Worm (Caenorhabditis elegans): ENCODE results near the gene mrpl-21.

mrpl-21 gene

DNA sequence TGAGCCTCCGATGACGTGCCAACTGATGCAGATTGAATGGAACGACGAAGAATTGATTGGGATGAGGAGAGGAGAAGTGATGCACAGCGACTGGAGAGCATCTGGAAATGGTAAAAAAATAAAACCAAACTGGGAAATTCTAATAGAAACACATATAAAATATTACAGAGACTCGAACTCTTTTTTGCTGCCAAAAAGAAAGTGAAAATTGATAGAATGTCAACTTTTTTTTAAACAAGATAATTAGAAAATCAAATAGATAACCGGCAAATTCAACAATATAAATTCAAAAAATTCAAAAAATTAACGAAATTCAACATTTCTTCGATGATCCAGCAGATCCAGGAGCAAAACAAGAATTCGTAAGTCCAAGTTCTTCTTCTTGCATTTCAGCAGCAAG, at the start of gene mrpl-21:
Gene mrpl-21, minus strand, starts transcription at position 101 of the 400 bp plus-strand sequence.
- TF ChIP-seq tbx-37 (GFP tag; conservative IDR thresholded peaks at IDR 0.05) (no peak), F13C5.2 (tag; optimal IDR thresholded peaks at IDR 0.05) (no peak), scrt-1 (GFP tag; IDR thresholded peaks at IDR 0.05) (no peak), hmg-4 (GFP tag; optimal IDR thresholded peaks at IDR 0.05) (no peak), ama-1 (optimal IDR thresholded peaks at IDR 0.05) (no peak), hnd-1 (tag; optimal IDR thresholded peaks at IDR 0.05) (no peak)

DNA sequence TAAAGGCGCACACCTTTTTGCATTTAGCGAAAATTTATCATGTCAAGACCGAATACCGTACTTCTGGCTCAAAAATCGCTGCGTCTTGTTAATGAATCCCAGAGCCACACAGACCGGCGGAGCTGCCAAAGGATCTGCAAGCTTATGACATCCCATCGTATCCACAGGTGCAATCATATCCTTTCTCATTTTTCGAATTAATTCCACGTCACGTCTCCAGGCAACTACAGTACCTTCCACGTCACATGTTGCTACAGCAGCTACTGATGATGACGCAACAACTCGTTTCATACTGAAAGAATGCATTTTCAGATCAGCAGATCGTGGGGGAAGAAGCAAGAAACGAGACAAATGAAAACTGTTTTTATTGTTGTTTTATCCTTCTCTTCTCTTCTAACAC, 49.7 kb upstream of the mrpl-21 start, which contains the start of gene R10E4.6:
Gene R10E4.6, plus strand, starts transcription at position 301 of the 400 bp plus-strand sequence.
- TF ChIP-seq sea-1 (GFP tag; conservative IDR thresholded peaks at IDR 0.05) (no peak), ceh-36 (tag; optimal IDR thresholded peaks at IDR 0.05) (no peak), tbx-11 (GFP tag; IDR thresholded peaks at IDR 0.05) (no peak), ets-7 (tag; optimal IDR thresholded peaks at IDR 0.05) (no peak), hmbx-1 (tag; optimal IDR thresholded peaks at IDR 0.05) (no peak), hmg-4 (GFP tag; optimal IDR thresholded peaks at IDR 0.05) (no peak), ceh-13 (GFP tag; optimal IDR thresholded peaks at IDR 0.05) (no peak), B0310.2 (tag; optimal IDR thresholded peaks at IDR 0.05) (no peak), pes-1 (GFP tag; IDR thresholded peaks at IDR 0.05) (no peak), hnd-1 (tag; optimal IDR thresholded peaks at IDR 0.05) (no peak), scrt-1 (GFP tag; IDR thresholded peaks at IDR 0.05) (no peak), F13C5.2 (tag; optimal IDR thresholded peaks at IDR 0.05) (no peak), tra-4 (tag; optimal IDR thresholded peaks at IDR 0.05) (no peak), tbx-37 (GFP tag; conservative IDR thresholded peaks at IDR 0.05) (no peak), ama-1 (optimal IDR thresholded peaks at IDR 0.05) (no peak)

DNA sequence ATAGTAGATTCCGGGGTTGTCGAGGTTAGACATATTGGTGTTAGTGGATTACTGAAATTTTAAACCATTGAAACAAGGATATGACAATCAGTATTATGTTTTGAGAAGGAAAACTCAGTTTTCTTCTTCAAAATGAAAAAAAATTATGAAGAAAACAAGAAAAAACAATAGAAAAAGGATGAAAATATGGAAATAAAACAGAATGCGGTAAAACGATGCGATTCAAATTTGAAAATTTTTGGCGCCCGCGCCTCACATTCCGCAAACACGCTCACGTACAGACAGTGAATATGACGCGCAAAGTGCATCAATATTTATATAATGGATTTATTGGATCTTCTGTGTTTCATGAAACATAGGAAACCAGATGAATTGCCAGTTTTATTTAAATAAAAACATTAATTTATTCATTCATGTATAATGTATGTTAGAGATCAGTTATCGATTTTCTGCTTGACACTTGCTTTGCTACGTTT, 47.9 kb upstream of the mrpl-21 start, which contains the start of gene mcm-5:
Gene mcm-5, minus strand, starts transcription at position 51 of the 476 bp plus-strand sequence.
- TF ChIP-seq flt-1 (GFP tag; IDR thresholded peaks at IDR 0.05) (no peak), tra-4 (tag; optimal IDR thresholded peaks at IDR 0.05) (no peak), tbx-11 (GFP tag; IDR thresholded peaks at IDR 0.05) (no peak), ets-7 (tag; optimal IDR thresholded peaks at IDR 0.05) (no peak), B0310.2 (tag; optimal IDR thresholded peaks at IDR 0.05) (no peak), tbx-37 (GFP tag; conservative IDR thresholded peaks at IDR 0.05) (no peak), scrt-1 (GFP tag; IDR thresholded peaks at IDR 0.05) (no peak), hnd-1 (tag; optimal IDR thresholded peaks at IDR 0.05) (no peak), sea-1 (GFP tag; conservative IDR thresholded peaks at IDR 0.05) (no peak), ceh-13 (GFP tag; optimal IDR thresholded peaks at IDR 0.05) (no peak), hmg-4 (GFP tag; optimal IDR thresholded peaks at IDR 0.05) (no peak), pes-1 (GFP tag; IDR thresholded peaks at IDR 0.05) (no peak), aly-1 (tag; optimal IDR thresholded peaks at IDR 0.05) (no peak), ceh-36 (tag; optimal IDR thresholded peaks at IDR 0.05) (no peak), hmbx-1 (tag; optimal IDR thresholded peaks at IDR 0.05) (no peak), F13C5.2 (tag; optimal IDR thresholded peaks at IDR 0.05) (no peak), ama-1 (optimal IDR thresholded peaks at IDR 0.05) (no peak)

DNA sequence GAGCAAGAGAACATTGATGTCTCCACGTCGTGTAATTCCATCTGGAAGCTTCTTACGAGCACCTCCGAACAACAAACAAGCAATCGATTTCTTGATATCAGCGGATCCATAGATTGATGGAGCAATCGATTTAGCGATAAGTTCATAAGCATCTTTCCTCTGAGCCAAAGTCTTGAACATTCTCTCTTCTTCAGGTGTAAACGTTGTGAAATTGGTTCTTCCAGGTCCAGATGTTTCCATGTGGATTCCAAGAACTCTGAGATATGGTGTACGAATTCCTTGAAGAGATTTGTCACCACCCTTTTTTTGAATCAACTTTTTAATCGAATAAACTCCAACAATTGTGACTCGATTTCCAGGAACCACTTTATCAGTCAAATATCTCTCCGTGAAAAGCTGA, 46.6 kb upstream of the mrpl-21 start:
- no peak for TF ChIP-seq ceh-36 (tag; optimal IDR thresholded peaks at IDR 0.05)
- no peak for TF ChIP-seq tbx-37 (GFP tag; conservative IDR thresholded peaks at IDR 0.05)
- no peak for TF ChIP-seq pes-1 (GFP tag; IDR thresholded peaks at IDR 0.05)
- no peak for TF ChIP-seq sea-1 (GFP tag; conservative IDR thresholded peaks at IDR 0.05)
- no peak for TF ChIP-seq scrt-1 (GFP tag; IDR thresholded peaks at IDR 0.05)
- TF ChIP-seq hnd-1 (tag; optimal IDR thresholded peaks at IDR 0.05), result no peak
- TF ChIP-seq ama-1 (optimal IDR thresholded peaks at IDR 0.05), result no peak
- TF ChIP-seq flt-1 (GFP tag; IDR thresholded peaks at IDR 0.05), result no peak
- TF ChIP-seq ceh-13 (GFP tag; optimal IDR thresholded peaks at IDR 0.05), result no peak
- no peak for TF ChIP-seq ets-7 (tag; optimal IDR thresholded peaks at IDR 0.05)
- no peak for TF ChIP-seq B0310.2 (tag; optimal IDR thresholded peaks at IDR 0.05)
- no peak for TF ChIP-seq hmbx-1 (tag; optimal IDR thresholded peaks at IDR 0.05)
- no peak for TF ChIP-seq hmg-4 (GFP tag; optimal IDR thresholded peaks at IDR 0.05)
- TF ChIP-seq tra-4 (tag; optimal IDR thresholded peaks at IDR 0.05), result no peak
- TF ChIP-seq aly-1 (tag; optimal IDR thresholded peaks at IDR 0.05), result no peak
- no peak for TF ChIP-seq F13C5.2 (tag; optimal IDR thresholded peaks at IDR 0.05)
- TF ChIP-seq tbx-11 (GFP tag; IDR thresholded peaks at IDR 0.05), result no peak

DNA sequence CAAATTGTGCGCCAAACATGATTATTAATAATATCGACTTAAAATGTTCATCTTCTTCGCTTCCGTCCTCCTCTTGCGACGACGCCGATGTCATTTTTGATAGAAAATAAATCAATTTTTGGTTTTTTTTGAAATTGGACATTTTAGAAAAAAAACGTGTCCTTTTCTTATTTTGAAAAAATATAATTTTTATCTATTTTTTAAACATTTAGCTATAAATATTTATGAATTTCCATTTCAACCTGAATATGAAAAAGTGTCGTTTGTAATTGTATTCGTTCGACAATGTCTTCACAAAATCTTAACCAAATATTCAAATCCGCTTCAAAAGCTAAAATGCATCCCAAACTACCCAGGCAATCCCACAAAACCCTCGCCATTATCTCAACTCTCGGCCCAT, 44.0 kb upstream of the mrpl-21 start, which contains the start of gene R10E4.3:
Gene R10E4.3, minus strand, starts transcription at position 101 of the 400 bp plus-strand sequence.
- no peak for TF ChIP-seq hnd-1 (tag; optimal IDR thresholded peaks at IDR 0.05)

DNA sequence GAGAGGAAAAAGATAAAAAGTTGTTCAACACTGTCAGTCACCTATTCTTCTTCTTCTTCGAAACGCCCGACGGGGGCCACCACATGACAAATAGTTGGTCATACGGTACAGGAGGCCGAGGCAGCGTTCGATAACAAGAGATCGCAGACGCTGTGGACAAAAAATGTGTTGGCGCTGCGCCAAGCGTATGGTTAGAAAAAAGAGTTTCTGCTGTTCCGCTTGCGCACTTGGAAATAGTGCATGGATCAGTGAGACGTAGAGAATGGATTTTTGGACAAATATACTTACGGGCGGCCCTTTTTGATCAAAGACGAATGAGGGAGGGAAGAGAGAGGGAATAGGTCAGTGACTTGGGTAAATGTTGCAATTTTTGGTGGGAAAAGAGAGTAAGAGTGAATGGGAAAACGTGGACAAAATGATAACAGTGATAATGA, 41.4 kb upstream of the mrpl-21 start:
- TF ChIP-seq tbx-37 (GFP tag; conservative IDR thresholded peaks at IDR 0.05) (no peak), ceh-13 (GFP tag; optimal IDR thresholded peaks at IDR 0.05) (no peak), ama-1 (optimal IDR thresholded peaks at IDR 0.05) (no peak), flt-1 (GFP tag; IDR thresholded peaks at IDR 0.05) (no peak), pes-1 (GFP tag; IDR thresholded peaks at IDR 0.05) (no peak), ceh-36 (tag; optimal IDR thresholded peaks at IDR 0.05) (no peak), aly-1 (tag; optimal IDR thresholded peaks at IDR 0.05) (no peak), tbx-11 (GFP tag; IDR thresholded peaks at IDR 0.05) (no peak), B0310.2 (tag; optimal IDR thresholded peaks at IDR 0.05) (no peak), F13C5.2 (tag; optimal IDR thresholded peaks at IDR 0.05) (no peak), sea-1 (GFP tag; conservative IDR thresholded peaks at IDR 0.05) (no peak)

DNA sequence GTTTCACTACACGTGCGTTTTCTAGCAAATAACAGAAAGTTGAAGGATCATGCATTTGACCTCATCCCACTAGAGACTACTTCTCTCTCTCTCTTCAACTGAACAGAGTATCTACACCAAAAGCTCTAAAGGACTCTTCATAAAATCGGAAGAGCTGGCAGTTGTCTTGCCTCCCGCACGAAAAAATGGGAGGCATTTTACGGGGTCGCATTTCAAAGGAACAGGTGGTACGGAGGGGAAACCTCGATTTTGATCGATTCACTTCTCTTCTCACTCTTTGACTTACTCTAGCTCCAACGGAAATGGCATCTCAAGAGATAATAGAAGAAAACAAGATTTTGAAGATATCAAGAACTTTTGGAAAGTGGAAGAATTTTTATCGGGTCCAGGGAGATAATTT, 39.8 kb upstream of the mrpl-21 start:
- TF ChIP-seq tra-4 (tag; optimal IDR thresholded peaks at IDR 0.05) (no peak), ceh-36 (tag; optimal IDR thresholded peaks at IDR 0.05) (no peak), hmbx-1 (tag; optimal IDR thresholded peaks at IDR 0.05) (no peak), tbx-11 (GFP tag; IDR thresholded peaks at IDR 0.05) (no peak), aly-1 (tag; optimal IDR thresholded peaks at IDR 0.05) (no peak), ama-1 (optimal IDR thresholded peaks at IDR 0.05) (no peak), hnd-1 (tag; optimal IDR thresholded peaks at IDR 0.05) (no peak), sea-1 (GFP tag; conservative IDR thresholded peaks at IDR 0.05) (no peak), ceh-13 (GFP tag; optimal IDR thresholded peaks at IDR 0.05) (no peak), F13C5.2 (tag; optimal IDR thresholded peaks at IDR 0.05) (no peak), pes-1 (GFP tag; IDR thresholded peaks at IDR 0.05) (no peak)

All from whole organism, early embryonic.